Worm (Caenorhabditis elegans) whole organism, L4 larva: ENCODE data around the gene suex-1.

Experiments used
- ZK546.5 ChIP-seq, 2 experiments: sonication (generic microtip); optimal IDR thresholded peaks; 2 replicates each; lab custom pipeline; 2017; ENCODE audit warnings: missing biosample characterization in 2 of 2, missing genetic modification characterization in 2 of 2
- daf-12 ChIP-seq: fragments of 150-350 bp; optimal IDR thresholded peaks from 2 replicates; lab custom pipeline; 2014; ENCODE audit warnings: missing biosample characterization, missing genetic modification reagents, missing genetic modification characterization
- dmd-9 ChIP-seq: fragments of 200-800 bp; sonication (Bioruptor generic); IDR thresholded peaks from 2 replicates; pipeline ENCODE4 v1.3.6; 2022; ENCODE audit warnings: missing genetic modification reagents, missing genetic modification characterization, missing compliant biosample characterization
- lin-13 ChIP-seq: fragments of 150-350 bp; optimal IDR thresholded peaks from 2 replicates; lab custom pipeline; 2014; ENCODE audit warnings: missing biosample characterization, missing genetic modification reagents, missing genetic modification characterization
- lir-3 ChIP-seq: sonication (generic microtip); optimal IDR thresholded peaks from 2 replicates; lab custom pipeline; 2016; ENCODE audit warnings: mild to moderate bottlenecking, missing genetic modification characterization, missing compliant biosample characterization
- zip-2 ChIP-seq: fragments of 150-350 bp; optimal IDR thresholded peaks from 2 replicates; lab custom pipeline; 2014; ENCODE audit warnings: missing biosample characterization, missing genetic modification characterization
- ztf-7 ChIP-seq: fragments of 150-350 bp; optimal IDR thresholded peaks from 2 replicates; lab custom pipeline; 2014; ENCODE audit warnings: missing biosample characterization, missing genetic modification characterization

- TF ChIP-seq ztf-7 (tag; lab: Kevin White, UChicago): no peak
- no peak for TF ChIP-seq dmd-9 (GFP tag; lab: Robert Waterston, UW)
- TF ChIP-seq zip-2 (tag; lab: Kevin White, UChicago): no peak
- TF ChIP-seq lir-3 (tag; lab: Kevin White, UChicago): no peak
- no peak for TF ChIP-seq daf-12 (tag; lab: Kevin White, UChicago)
- TF ChIP-seq lin-13 (GFP tag; lab: Kevin White, UChicago): no peak
- no peak for TF ChIP-seq ZK546.5 (tag; optimal IDR thresholded peaks at IDR 0.05; lab: Kevin White, UChicago)
Measured at ce11 chrII:5498156-5498739, at the start of gene suex-1, which contains the start of gene F12A10.9.
